Fruit fly (Drosophila melanogaster): ENCODE data around the gene TwdlX.

DNA sequence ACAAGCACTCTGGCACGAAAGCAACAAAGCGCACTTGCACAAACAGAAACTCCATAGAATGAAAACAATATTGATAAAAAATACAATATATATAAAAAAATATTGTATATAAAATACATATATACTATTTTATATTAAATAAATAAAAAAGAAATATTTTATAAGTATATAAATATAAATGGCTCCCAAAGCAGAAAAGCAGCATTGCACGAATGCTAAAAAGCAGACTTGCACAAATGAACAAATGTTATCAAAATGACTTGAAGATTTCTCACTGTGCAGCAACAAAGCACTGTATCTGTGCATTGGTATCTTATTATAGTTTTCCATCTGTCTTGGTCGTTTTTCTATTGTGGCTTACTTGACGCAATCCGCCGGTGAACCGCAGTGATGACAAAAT, 37.9 kb downstream of the TwdlX start:
- TF ChIP-seq D1 (tag; optimal IDR thresholded peaks at IDR 0.05), result no peak
- TF ChIP-seq fd96Ca (GFP tag; IDR thresholded peaks at IDR 0.05), result no peak
- no peak for TF ChIP-seq CG15710 (tag; optimal IDR thresholded peaks at IDR 0.05)
